Fruit fly (Drosophila melanogaster): ENCODE results near the gene Svil.

Svil gene

dm6 chr3L:2526873-2527272, 149.4 kb downstream of the Svil start, which contains the start of gene CG32295:
CG32295 (minus strand) TSS chr3L:2526973.
- TF ChIP-seq CG4318 (GFP tag; optimal IDR thresholded peaks at IDR 0.05) = no peak
- no peak for TF ChIP-seq CG11294 (GFP tag; IDR thresholded peaks at IDR 0.05)
- TF ChIP-seq net (GFP tag; optimal IDR thresholded peaks at IDR 0.05) = no peak
- TF ChIP-seq Smox (GFP tag; optimal IDR thresholded peaks at IDR 0.05) = no peak
- no peak for TF ChIP-seq CG11902 (GFP tag; optimal IDR thresholded peaks at IDR 0.05)
- no peak for TF ChIP-seq CG10631 (GFP tag; optimal IDR thresholded peaks at IDR 0.05)
- TF ChIP-seq CG6163 (GFP tag; IDR thresholded peaks at IDR 0.05) = no peak
- TF ChIP-seq pdm3 (GFP tag; optimal IDR thresholded peaks at IDR 0.05) = no peak
- TF ChIP-seq CG7368 (GFP tag; optimal IDR thresholded peaks at IDR 0.05) = no peak
- TF ChIP-seq Hr38 (GFP tag; optimal IDR thresholded peaks at IDR 0.05) = no peak
- no peak for TF ChIP-seq CG10669 (GFP tag; optimal IDR thresholded peaks at IDR 0.05)
- no peak for TF ChIP-seq dsx (GFP tag; optimal IDR thresholded peaks at IDR 0.05; ENCODE audit: poor library complexity, severe bottlenecking)
- no peak for TF ChIP-seq CG8319 (GFP tag; optimal IDR thresholded peaks at IDR 0.05)
- TF ChIP-seq CG9139 (GFP tag; optimal IDR thresholded peaks at IDR 0.05) = no peak
- TF ChIP-seq svp (GFP tag) = no peak
- TF ChIP-seq fd85E (GFP tag; optimal IDR thresholded peaks at IDR 0.05) = no peak

dm6 chr3L:2530090-2530489, 152.6 kb downstream of the Svil start:
- TF ChIP-seq Eip78C (GFP tag) = no peak
- TF ChIP-seq Hr39 (GFP tag; optimal IDR thresholded peaks at IDR 0.05) = no peak
- peak; percentile 91 for TF ChIP-seq svp (GFP tag)
- TF ChIP-seq CG11294 (GFP tag; IDR thresholded peaks at IDR 0.05) = no peak

dm6 chr3L:2530635-2531034, 153.2 kb downstream of the Svil start:
- TF ChIP-seq acj6 (GFP tag; optimal IDR thresholded peaks at IDR 0.05) (no peak), CG8119 (GFP tag; IDR thresholded peaks at IDR 0.05) (peak; percentile 58; the same call in 2 of the 3 replicates), achi (GFP tag; optimal IDR thresholded peaks at IDR 0.05) (no peak), CG32006 (GFP tag; optimal IDR thresholded peaks at IDR 0.05) (peak; percentile 16), CG10631 (GFP tag; optimal IDR thresholded peaks at IDR 0.05) (no peak), eg (GFP tag; IDR thresholded peaks at IDR 0.05) (peak; percentile 23; the same call in 1 of the 3 replicates), Blimp-1 (GFP tag; optimal IDR thresholded peaks at IDR 0.05) (no peak), topi (GFP tag; optimal IDR thresholded peaks at IDR 0.05) (no peak), spab (GFP tag; optimal IDR thresholded peaks at IDR 0.05) (no peak), CG3919 (GFP tag; optimal IDR thresholded peaks at IDR 0.05) (no peak), CG8632 (GFP tag; optimal IDR thresholded peaks at IDR 0.05) (no peak), net (GFP tag; optimal IDR thresholded peaks at IDR 0.05) (no peak), CG15336 (GFP tag; IDR thresholded peaks at IDR 0.05) (peak; percentile 43; the same call in 1 of the 2 replicates), CG6276 (GFP tag; optimal IDR thresholded peaks at IDR 0.05) (peak; percentile 23), fd85E (GFP tag; optimal IDR thresholded peaks at IDR 0.05) (no peak), CG6792 (GFP tag; optimal IDR thresholded peaks at IDR 0.05) (no peak), CG11294 (GFP tag; IDR thresholded peaks at IDR 0.05) (no peak)

dm6 chr3L:2531386-2532176, 154.1 kb downstream of the Svil start:
- TF ChIP-seq Sox15 (GFP tag; optimal IDR thresholded peaks at IDR 0.05) = peak; percentile 17
- TF ChIP-seq CG15336 (GFP tag; IDR thresholded peaks at IDR 0.05) = peak; percentile 60
- TF ChIP-seq lz (GFP tag; optimal IDR thresholded peaks at IDR 0.05) = peak; percentile 51
- TF ChIP-seq Hr39 (GFP tag; optimal IDR thresholded peaks at IDR 0.05) = peak; percentile 48
- peak; percentile 39 for TF ChIP-seq spab (GFP tag; optimal IDR thresholded peaks at IDR 0.05)
- TF ChIP-seq dac (GFP tag; optimal IDR thresholded peaks at IDR 0.05) = no peak
- TF ChIP-seq CG11902 (GFP tag; optimal IDR thresholded peaks at IDR 0.05) = peak; percentile 20
- TF ChIP-seq CG3919 (GFP tag; optimal IDR thresholded peaks at IDR 0.05) = peak; percentile 44
- peak; percentile 61 for TF ChIP-seq esn (GFP tag; optimal IDR thresholded peaks at IDR 0.05)
- TF ChIP-seq CG11294 (GFP tag; IDR thresholded peaks at IDR 0.05) = peak; percentile 48; the same call in 1 of the 2 replicates
- peak; percentile 66 for TF ChIP-seq CG31627 (GFP tag; optimal IDR thresholded peaks at IDR 0.05)
- TF ChIP-seq CG1621 (tag; optimal IDR thresholded peaks at IDR 0.05) = no peak
- TF ChIP-seq svp (GFP tag) = peak; percentile 85
- peak; percentile 60; the same call in 2 of the 3 replicates for TF ChIP-seq CG8119 (GFP tag; IDR thresholded peaks at IDR 0.05)
- TF ChIP-seq Eip93F (GFP tag; optimal IDR thresholded peaks at IDR 0.05) = no peak
- TF ChIP-seq Hr38 (GFP tag; optimal IDR thresholded peaks at IDR 0.05) = no peak
- peak; percentile 50 for TF ChIP-seq vri (GFP tag; optimal IDR thresholded peaks at IDR 0.05)
- TF ChIP-seq CG4318 (GFP tag; optimal IDR thresholded peaks at IDR 0.05) = peak; percentile 31
- peak; percentile 67 for TF ChIP-seq Smox (GFP tag; optimal IDR thresholded peaks at IDR 0.05)
- TF ChIP-seq CG11762 (GFP tag; optimal IDR thresholded peaks at IDR 0.05; ENCODE audit: insufficient read depth) = peak; percentile 44
- peak; percentile 60 for TF ChIP-seq CG3032 (tag; optimal IDR thresholded peaks at IDR 0.05)
- TF ChIP-seq Gug (GFP tag; IDR thresholded peaks at IDR 0.05) = peak; percentile 65
- TF ChIP-seq CG6163 (GFP tag; IDR thresholded peaks at IDR 0.05) = peak; percentile 84
- TF ChIP-seq fd85E (GFP tag; optimal IDR thresholded peaks at IDR 0.05) = no peak
- TF ChIP-seq CG9139 (GFP tag; optimal IDR thresholded peaks at IDR 0.05) = no peak
- TF ChIP-seq OdsH (GFP tag; optimal IDR thresholded peaks at IDR 0.05) = peak; percentile 37
- peak; percentile 90 for TF ChIP-seq eg (GFP tag; IDR thresholded peaks at IDR 0.05)
